Worm (Caenorhabditis elegans): ENCODE measurements around the gene F37A4.5.

DNA sequence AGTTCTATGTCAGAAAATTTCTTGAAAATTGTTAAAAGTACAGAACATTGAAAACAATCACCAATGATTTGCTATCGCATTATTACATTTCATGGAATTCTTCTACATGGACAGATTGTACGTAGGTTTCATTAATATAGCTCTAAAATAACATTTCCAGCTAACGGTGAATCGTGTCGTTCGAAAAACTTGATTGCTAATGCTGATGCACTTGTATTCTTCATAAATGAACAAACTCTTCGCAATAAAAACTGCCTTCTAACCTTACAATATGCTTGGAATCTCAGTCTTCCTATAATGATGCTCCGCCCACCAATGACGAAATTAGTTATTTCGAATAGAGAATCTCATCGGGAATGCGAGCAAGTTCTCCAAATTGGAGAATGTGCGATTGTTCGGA lies 6.2 kb upstream of the F37A4.5 start, which contains the start of gene F37A4.6:
- TF ChIP-seq ztf-23 (GFP tag; IDR thresholded peaks at IDR 0.05) = no peak
- no peak for TF ChIP-seq cog-1 (tag; optimal IDR thresholded peaks at IDR 0.05)
- no peak for TF ChIP-seq klf-2 (GFP tag; conservative IDR thresholded peaks at IDR 0.05)
- no peak for TF ChIP-seq flt-1 (GFP tag; IDR thresholded peaks at IDR 0.05)
- no peak for TF ChIP-seq tab-1 (GFP tag; IDR thresholded peaks at IDR 0.05)
- no peak for TF ChIP-seq ref-1 (GFP tag; conservative IDR thresholded peaks at IDR 0.05)
- TF ChIP-seq ztf-29 (GFP tag; IDR thresholded peaks at IDR 0.05) = no peak

All from whole organism, midembryonic.